Worm (Caenorhabditis elegans): ENCODE measurements around the gene atx-2.
A peak's percentile ranks its signal among the peaks of the same experiment; 100 is the strongest.

atx-2 gene

DNA sequence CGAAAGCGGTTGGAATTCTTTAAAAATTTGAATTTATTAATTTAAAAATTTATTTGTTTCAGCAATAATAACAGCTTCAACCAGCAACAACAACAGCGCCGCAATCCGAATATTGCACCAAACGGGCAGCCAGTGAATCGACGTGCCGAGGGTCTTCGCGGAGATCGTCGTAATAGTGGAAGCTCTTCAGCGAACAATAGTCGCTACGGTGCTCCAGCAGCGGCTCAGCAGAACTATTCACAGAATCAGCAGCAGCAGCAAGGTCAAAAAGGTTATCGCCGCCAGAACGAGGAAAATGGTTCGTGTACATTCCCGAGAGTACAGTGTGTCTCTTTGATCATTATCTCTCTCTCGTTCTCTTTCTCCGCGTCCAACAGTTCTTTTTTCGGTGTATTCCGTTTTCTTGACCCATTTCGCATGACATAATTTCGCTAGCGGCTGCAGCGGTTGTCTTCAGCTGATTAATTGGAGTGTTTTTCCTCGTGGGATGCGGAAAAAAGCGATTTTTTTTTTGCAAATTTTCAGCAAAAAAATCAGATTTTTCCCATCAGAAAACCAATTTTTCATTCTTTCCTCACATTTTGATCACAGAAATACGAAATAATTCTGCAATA is 1.9 kb downstream of the atx-2 start:
- TF ChIP-seq dao-5 (tag; optimal IDR thresholded peaks at IDR 0.05), result no peak
- no peak for TF ChIP-seq W03F9.2 (tag; optimal IDR thresholded peaks at IDR 0.05)

DNA sequence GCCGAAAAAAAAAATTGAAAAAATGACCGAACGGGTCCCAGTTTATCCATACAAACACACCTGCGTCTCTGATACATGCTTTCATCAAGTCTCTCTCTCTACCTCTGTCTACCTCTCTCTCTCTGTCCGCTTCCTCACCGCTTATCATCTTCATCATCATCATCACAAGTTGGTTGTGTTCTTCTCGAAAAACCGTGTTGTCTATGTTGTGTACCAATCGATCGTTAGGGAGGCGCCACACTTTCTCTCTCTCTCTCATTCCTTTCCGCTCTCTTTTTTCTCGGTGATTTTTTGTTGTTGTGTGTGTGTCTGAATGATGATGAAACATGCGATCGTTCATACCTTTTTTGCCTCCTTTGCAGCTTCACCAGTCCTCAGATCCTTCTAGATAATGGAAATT is 2.5 kb downstream of the atx-2 start:
- no peak for TF ChIP-seq him-1 (tag; optimal IDR thresholded peaks at IDR 0.05)
- peak; percentile 7 for TF ChIP-seq W03F9.2 (tag; optimal IDR thresholded peaks at IDR 0.05)
- no peak for TF ChIP-seq dao-5 (tag; optimal IDR thresholded peaks at IDR 0.05)

DNA sequence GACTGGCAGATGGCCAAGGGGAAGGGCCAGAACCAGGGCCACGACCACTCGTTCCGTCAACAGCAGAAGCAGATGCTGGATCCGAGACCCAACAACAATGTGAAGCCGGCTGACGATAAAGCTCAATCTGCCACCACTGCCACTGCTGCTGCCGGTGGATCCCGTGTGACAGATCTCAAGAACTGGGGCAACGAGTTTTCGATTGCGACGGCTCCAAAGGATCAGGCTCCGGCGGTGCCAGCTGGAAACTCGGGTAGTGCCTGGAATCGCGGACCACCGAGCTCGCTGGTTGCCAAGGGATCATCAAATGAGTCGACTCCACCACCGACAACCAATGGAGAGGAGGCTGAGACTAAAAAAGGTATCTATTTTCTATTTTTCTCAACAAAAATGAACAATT is 3.3 kb downstream of the atx-2 start:
- no peak for TF ChIP-seq him-1 (tag; optimal IDR thresholded peaks at IDR 0.05)

DNA sequence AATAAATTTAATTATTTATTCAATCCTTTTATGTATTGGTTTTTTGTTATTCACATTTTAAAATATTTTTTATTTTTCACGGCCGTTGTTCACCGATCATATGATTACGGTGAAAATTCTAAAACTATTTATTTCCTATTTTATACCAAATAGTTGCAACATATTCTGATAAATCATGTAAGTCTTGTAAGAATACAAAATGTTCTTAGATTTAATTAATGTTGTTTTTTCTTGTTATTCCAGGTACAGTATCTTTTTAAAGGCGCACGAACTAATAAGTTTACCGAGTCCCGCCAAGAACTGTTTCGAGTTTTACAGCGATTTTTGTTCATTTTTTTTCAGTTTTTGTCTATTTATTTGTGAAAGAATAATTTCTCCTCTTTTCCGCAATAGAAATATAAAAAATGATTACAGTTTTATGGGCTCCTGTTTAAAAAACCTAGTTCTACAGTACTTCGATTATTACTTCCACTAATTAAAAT is 8.4 kb downstream of the atx-2 start, which contains the start of gene D2045.5:
TSS of gene D2045.5 (minus strand) at position 51 of the 482 bp plus-strand sequence.
- no peak for TF ChIP-seq him-1 (tag; optimal IDR thresholded peaks at IDR 0.05)
- TF ChIP-seq W03F9.2 (tag; optimal IDR thresholded peaks at IDR 0.05), result peak; percentile 2
- TF ChIP-seq dao-5 (tag; optimal IDR thresholded peaks at IDR 0.05), result no peak

DNA sequence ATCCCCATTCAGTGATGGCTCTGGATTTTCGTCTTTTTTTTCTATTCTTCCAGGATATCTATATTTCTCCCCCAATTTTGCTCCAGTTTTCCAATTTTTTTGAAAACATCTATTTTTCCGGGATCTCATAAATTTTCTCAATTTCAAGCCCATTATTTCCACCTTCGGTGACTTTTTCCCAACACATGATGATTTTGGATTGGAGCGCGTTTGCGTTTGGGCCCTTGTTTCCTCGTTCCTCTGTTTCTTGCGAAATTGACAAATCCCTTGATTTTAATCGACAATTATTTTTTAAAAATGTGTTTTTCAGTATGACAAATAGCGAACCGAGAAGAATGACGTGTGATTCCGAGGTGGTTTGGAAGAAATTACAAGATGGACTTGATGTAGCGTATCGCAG is 9.7 kb downstream of the atx-2 start, which contains the start of gene cul-1:
TSS of gene cul-1 (plus strand) at position 311 of the 400 bp plus-strand sequence.
- no peak for TF ChIP-seq him-1 (tag; optimal IDR thresholded peaks at IDR 0.05)
- TF ChIP-seq W03F9.2 (tag; optimal IDR thresholded peaks at IDR 0.05), result no peak
- no peak for TF ChIP-seq dao-5 (tag; optimal IDR thresholded peaks at IDR 0.05)

DNA sequence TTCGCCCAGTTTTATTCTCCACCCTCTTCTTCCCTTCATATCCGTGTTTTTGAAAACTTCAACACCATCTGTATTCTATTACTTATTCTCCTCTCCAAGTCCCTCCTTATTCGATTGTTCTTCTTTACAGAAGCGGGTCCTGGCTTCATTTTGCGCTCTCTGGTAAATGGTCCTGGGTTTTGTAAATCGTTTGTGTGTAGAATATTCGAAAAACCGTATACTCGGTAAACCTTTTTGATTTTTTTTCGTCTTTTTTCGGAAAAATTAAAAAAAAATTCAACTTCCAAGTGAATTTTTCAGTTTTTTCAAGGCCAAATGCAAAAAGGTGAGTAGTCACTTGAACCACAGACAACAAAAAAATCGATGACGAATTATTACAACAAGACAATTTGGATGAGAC is 13.8 kb downstream of the atx-2 start, which contains the start of gene D2045.9:
TSS of gene D2045.9 (plus strand) at position 301 of the 400 bp plus-strand sequence.
- no peak for TF ChIP-seq W03F9.2 (tag; optimal IDR thresholded peaks at IDR 0.05)

DNA sequence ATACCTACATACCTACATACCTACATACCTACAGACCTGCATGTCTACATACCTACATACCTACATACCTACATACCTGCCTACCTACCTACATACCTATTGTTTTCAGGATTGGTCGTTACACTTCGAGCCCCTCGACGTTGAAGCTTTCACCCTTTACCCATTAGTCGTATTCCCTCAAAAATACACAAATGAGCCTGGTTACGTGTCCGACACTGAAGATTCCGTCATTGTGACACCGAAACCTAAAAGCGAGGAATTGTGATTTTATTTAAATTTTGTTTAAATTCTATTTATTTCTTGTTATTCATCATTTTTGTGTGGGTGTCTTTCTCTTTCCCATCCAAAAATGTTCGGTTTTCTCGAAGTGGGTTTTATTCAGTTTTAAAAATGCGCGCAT is 18.0 kb downstream of the atx-2 start, which contains the start of gene D2045.7:
TSS of gene D2045.7 (plus strand) at position 301 of the 400 bp plus-strand sequence.
- TF ChIP-seq him-1 (tag; optimal IDR thresholded peaks at IDR 0.05) (no peak), dao-5 (tag; optimal IDR thresholded peaks at IDR 0.05) (no peak), W03F9.2 (tag; optimal IDR thresholded peaks at IDR 0.05) (no peak)

DNA sequence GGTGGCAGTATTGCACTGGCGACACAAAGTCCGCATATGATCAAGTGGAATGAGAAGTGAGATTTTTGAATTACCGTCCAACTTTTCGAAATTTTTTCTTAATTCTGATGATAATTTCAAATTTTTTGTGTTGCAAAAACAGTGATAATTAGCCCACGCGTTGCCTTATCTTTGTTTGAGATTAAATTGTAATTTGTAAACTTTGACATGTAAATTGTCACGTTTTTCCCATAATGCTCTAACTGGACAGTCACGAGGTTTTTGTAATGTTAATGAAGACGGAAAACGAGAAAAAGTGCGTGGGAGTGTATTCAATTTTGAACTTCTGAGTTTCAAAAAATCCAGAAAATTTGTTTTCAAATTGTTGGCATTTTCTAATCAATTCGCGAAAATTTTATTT is 20.3 kb downstream of the atx-2 start:
- TF ChIP-seq dao-5 (tag; optimal IDR thresholded peaks at IDR 0.05) (no peak), W03F9.2 (tag; optimal IDR thresholded peaks at IDR 0.05) (no peak)

DNA sequence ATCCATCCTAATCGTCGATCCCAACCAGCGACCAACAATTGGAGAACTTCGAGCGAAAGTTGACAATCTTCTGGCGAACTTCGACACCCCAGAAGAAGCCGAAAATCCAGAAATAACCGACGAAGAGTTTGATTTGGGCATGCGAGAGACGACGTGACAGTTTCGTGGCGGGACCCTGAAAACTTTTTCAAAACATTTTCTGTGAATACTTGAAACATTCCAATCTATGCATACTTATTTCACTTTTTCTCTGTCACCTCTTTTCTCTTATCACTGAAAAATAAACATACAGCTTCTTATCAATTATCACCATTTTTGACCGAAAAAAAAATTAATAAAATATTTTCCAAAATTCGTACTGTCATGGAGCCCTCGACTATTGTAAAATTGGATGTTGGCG is 20.8 kb downstream of the atx-2 start, which contains the start of gene D2045.8:
TSS of gene D2045.8 (plus strand) at position 301 of the 400 bp plus-strand sequence.
- no peak for TF ChIP-seq dao-5 (tag; optimal IDR thresholded peaks at IDR 0.05)

DNA sequence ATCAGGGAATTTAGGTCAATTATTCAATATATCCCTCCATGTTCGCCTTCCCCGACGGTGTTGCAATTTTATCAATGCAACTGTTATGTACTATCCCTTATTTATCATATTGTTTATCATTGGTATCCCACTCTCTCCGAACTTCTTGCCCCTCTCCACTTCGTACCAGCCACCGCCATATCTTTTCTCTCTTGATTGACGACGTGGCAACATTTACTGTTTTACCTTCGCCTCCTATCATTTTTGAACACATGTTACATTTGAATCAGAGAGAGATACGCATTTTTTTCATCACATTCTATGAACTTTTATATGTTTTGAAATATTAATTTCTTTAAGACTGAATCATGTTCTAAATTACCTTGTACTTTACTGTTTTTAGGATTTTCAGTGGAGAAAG is 25.3 kb downstream of the atx-2 start:
- no peak for TF ChIP-seq dao-5 (tag; optimal IDR thresholded peaks at IDR 0.05)
- TF ChIP-seq W03F9.2 (tag; optimal IDR thresholded peaks at IDR 0.05), result no peak
- no peak for TF ChIP-seq him-1 (tag; optimal IDR thresholded peaks at IDR 0.05)

DNA sequence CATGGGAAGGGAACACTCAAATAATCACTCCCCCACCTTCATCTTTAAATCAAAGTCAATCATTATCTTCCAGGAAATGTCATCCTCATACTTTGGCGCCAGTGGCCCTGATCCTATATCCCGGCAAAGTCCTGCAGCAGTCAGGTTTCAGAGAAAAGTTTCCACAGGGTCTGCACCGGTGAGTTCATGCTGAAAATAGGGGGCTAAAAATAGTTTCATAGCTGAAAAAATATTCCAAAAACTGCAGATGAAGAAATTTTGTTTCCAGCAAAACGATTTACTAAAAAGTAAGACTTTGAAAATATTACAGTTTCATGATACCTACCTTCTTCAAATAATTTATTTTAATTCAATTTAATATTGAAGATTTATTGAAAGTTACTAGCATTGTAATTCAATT is 26.9 kb downstream of the atx-2 start, which contains the start of gene ptr-25:
TSS of gene ptr-25 (plus strand) at position 73 of the 400 bp plus-strand sequence.
- no peak for TF ChIP-seq W03F9.2 (tag; optimal IDR thresholded peaks at IDR 0.05)
- no peak for TF ChIP-seq dao-5 (tag; optimal IDR thresholded peaks at IDR 0.05)
- TF ChIP-seq him-1 (tag; optimal IDR thresholded peaks at IDR 0.05), result no peak

DNA sequence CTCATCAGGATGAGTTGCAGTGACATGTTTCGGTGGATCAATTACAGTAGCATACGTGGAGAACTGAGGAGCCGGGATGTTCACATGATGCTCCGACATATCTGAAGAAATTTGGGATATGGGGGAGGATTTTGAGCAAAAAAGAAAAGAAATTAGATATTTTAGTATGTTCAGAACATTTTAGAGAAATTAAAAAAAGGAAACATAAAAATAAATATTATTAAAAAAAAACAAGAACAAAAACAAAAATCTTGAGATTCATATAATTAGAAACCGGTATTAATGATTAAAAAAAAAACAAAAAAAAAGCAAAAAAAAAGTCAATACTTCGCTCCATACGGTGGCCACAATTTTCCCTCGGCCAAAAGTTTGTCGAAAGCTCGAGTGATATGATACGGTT is 42.6 kb downstream of the atx-2 start, which contains the start of gene rab-33:
TSS of gene rab-33 (minus strand) at position 101 of the 400 bp plus-strand sequence.
- no peak for TF ChIP-seq dao-5 (tag; optimal IDR thresholded peaks at IDR 0.05)
- TF ChIP-seq him-1 (tag; optimal IDR thresholded peaks at IDR 0.05), result no peak
- no peak for TF ChIP-seq W03F9.2 (tag; optimal IDR thresholded peaks at IDR 0.05)

DNA sequence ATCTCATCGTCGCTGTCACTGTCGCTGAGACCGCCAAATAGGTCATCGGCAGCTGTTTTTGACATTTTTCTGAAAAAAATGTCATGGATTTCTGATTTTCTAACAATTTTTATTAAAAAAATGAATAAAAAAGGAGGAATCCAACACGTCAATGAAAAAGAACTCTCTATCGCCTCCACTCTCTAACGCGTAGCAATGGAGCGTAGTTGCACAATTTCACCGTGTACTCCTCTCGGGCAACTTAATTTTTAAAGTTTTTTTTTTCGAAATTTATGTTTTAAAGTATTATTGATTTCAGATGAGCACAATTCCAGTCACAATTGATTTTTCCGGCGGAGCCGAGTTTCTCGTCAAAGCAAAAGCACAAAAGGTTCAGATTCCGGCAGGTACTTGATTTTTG is 44.0 kb downstream of the atx-2 start, which contains the start of the genes taf-11.3 and urm-1:
TSS of gene taf-11.3 (minus strand) at position 69 of the 400 bp plus-strand sequence.
TSS of gene urm-1 (plus strand) at position 299 of the 400 bp plus-strand sequence.
- TF ChIP-seq dao-5 (tag; optimal IDR thresholded peaks at IDR 0.05) (no peak), W03F9.2 (tag; optimal IDR thresholded peaks at IDR 0.05) (peak; percentile 95)

DNA sequence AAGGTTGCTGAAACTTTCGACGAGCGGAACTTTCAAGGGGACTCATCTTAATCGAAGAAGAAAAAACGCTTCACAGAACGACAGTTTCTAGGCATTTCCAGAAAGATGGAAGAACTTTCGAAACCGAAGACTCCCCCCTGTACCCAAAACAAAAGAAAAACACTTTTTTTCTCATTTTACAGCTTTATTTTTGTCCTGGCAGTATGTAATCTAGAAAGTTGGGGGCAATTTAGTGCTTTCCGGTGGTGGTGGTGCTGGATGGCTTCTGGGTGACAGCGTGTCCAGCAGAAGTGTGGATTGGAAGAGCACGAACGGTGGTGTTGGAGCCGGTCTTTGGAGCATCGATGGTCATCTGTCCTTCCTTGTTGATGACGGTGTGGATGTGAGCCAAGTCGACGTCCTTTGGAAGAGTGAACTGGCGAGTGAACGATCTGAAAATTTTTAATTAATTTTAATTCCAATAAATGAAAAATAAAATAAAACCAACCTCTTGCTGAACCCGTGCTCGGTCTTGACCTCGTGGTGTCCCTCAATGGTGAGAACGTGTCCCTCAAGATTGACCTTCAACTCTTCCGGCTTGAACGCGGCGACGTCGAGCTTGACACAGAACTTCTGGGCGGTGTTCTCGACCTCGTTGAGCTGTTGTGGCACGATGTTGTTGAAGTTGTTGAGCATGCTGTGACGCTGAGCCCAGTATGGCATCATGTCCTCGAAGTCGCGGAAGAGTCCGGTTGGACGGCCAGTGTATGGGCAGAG is 44.9 kb downstream of the atx-2 start:
- TF ChIP-seq dao-5 (tag; optimal IDR thresholded peaks at IDR 0.05) (peak; percentile 18), W03F9.2 (tag; optimal IDR thresholded peaks at IDR 0.05) (no peak), him-1 (tag; optimal IDR thresholded peaks at IDR 0.05) (no peak)

Measured in whole organism, L4/young adult.